Worm (Caenorhabditis elegans): ENCODE results near the gene ubc-23.

ubc-23 gene

ce11 chrX:8838176-8838575 is 5.9 kb upstream of the ubc-23 start (continued):
- no peak for TF ChIP-seq mxl-2 (GFP tag; conservative IDR thresholded peaks at IDR 0.05)
- TF ChIP-seq dmd-6 (GFP tag; IDR thresholded peaks at IDR 0.05): no peak; the same call in 1 of the 2 replicates
- TF ChIP-seq T26A8.4 (GFP tag; IDR thresholded peaks at IDR 0.05): peak; percentile 54; the same call in 1 of the 2 replicates
- peak; percentile 41 for TF ChIP-seq duxl-1 (tag; optimal IDR thresholded peaks at IDR 0.05; ENCODE audit: poor library complexity)
- TF ChIP-seq nhr-41 (GFP tag; IDR thresholded peaks at IDR 0.05): peak; percentile 82; the same call in 1 of the 2 replicates
- no peak for TF ChIP-seq rbr-2 (tag; optimal IDR thresholded peaks at IDR 0.05)
- TF ChIP-seq ZK546.5 (tag; optimal IDR thresholded peaks at IDR 0.05): no peak
- TF ChIP-seq lim-7 (GFP tag; IDR thresholded peaks at IDR 0.05): peak; percentile 91
- no peak for TF ChIP-seq spr-1 (tag; optimal IDR thresholded peaks at IDR 0.05)
- TF ChIP-seq zfp-2 (tag; optimal IDR thresholded peaks at IDR 0.05): no peak
- TF ChIP-seq egl-43 (GFP tag; IDR thresholded peaks at IDR 0.05): peak; percentile 86
- no peak for TF ChIP-seq F10B5.3 (tag; optimal IDR thresholded peaks at IDR 0.05)
- TF ChIP-seq nhr-6 (tag; optimal IDR thresholded peaks at IDR 0.05): no peak
- TF ChIP-seq R02D3.7 (tag; optimal IDR thresholded peaks at IDR 0.05): no peak
- no peak for TF ChIP-seq ZK337.2 (GFP tag; IDR thresholded peaks at IDR 0.05)
- TF ChIP-seq vab-7 (GFP tag; IDR thresholded peaks at IDR 0.05): peak; percentile 70; the same call in 1 of the 2 replicates
- no peak for TF ChIP-seq ces-1 (GFP tag; optimal IDR thresholded peaks at IDR 0.05)
- TF ChIP-seq tag-97 (GFP tag; IDR thresholded peaks at IDR 0.05): no peak
- no peak for TF ChIP-seq lin-39 (tag; optimal IDR thresholded peaks at IDR 0.05)
- no peak for TF ChIP-seq T20F7.1 (GFP tag; optimal IDR thresholded peaks at IDR 0.05)
- no peak for TF ChIP-seq zfp-3 (GFP tag; conservative IDR thresholded peaks at IDR 0.05)
- TF ChIP-seq F37D6.2 (tag; optimal IDR thresholded peaks at IDR 0.05): no peak
- peak; percentile 79; the same call in 1 of the 2 replicates for TF ChIP-seq pha-4 (GFP tag; IDR thresholded peaks at IDR 0.05)
- TF ChIP-seq pha-4 (tag; optimal IDR thresholded peaks at IDR 0.05): no peak

ce11 chrX:8846447-8847237 is 2.6 kb downstream of the ubc-23 start, which contains the start of gene C28G1.10:
Gene C28G1.10, plus strand, starts transcription at chrX:8847122.
- TF ChIP-seq mxl-2 (GFP tag; conservative IDR thresholded peaks at IDR 0.05) (peak; percentile 40; the same call in 1 of the 2 replicates), zfp-3 (GFP tag; conservative IDR thresholded peaks at IDR 0.05) (0 out of 2 replicates have a peak, but pooled peaks have one; percentile 12), unc-39 (tag; optimal IDR thresholded peaks at IDR 0.05) (no peak), F49E8.2 (tag; optimal IDR thresholded peaks at IDR 0.05; ENCODE audit: borderline replicate concordance) (peak; percentile 11), Y105C5A.15 (GFP tag; IDR thresholded peaks at IDR 0.05) (peak; percentile 73), hlh-30 (tag; optimal IDR thresholded peaks at IDR 0.05; ENCODE audit: insufficient read depth) (peak; percentile 44), lin-13 (GFP tag; optimal IDR thresholded peaks at IDR 0.05) (no peak), zag-1 (tag; optimal IDR thresholded peaks at IDR 0.05) (no peak), dve-1 (tag; optimal IDR thresholded peaks at IDR 0.05; ENCODE audit: insufficient read depth) (peak; percentile 62), spr-1 (tag; optimal IDR thresholded peaks at IDR 0.05) (no peak), unc-130 (GFP tag; optimal IDR thresholded peaks at IDR 0.05) (no peak), F26F4.8 (GFP tag; conservative IDR thresholded peaks at IDR 0.05) (peak; percentile 67; the same call in 1 of the 2 replicates), lsy-2 (tag; optimal IDR thresholded peaks at IDR 0.05) (no peak), mdl-1 (tag; optimal IDR thresholded peaks at IDR 0.05) (no peak), ceh-44 (GFP tag; IDR thresholded peaks at IDR 0.05) (no peak), nhr-11 (tag; optimal IDR thresholded peaks at IDR 0.05) (no peak), nhr-77 (tag; optimal IDR thresholded peaks at IDR 0.05) (peak; percentile 44), spr-3 (GFP tag; optimal IDR thresholded peaks at IDR 0.05) (no peak), rbr-2 (tag; optimal IDR thresholded peaks at IDR 0.05) (no peak), ceh-32 (tag; optimal IDR thresholded peaks at IDR 0.05; ENCODE audit: poor library complexity) (no peak), cey-2 (tag; optimal IDR thresholded peaks at IDR 0.05; ENCODE audit: borderline replicate concordance, insufficient read depth) (no peak), lin-1 (GFP tag; IDR thresholded peaks at IDR 0.05) (peak; percentile 50), T26A8.4 (GFP tag; IDR thresholded peaks at IDR 0.05) (peak; percentile 81), mdt-29 (GFP tag; IDR thresholded peaks at IDR 0.05) (peak; percentile 54; the same call in 1 of the 2 replicates), php-3 (GFP tag; IDR thresholded peaks at IDR 0.05) (peak; percentile 27), ztf-11 (tag; optimal IDR thresholded peaks at IDR 0.05) (no peak), nhr-111 (GFP tag; optimal IDR thresholded peaks at IDR 0.05) (no peak), hlh-11 (tag; optimal IDR thresholded peaks at IDR 0.05) (no peak), dpl-1 (GFP tag; optimal IDR thresholded peaks at IDR 0.05) (peak; percentile 3)
